Worm (Caenorhabditis elegans): ENCODE results near the gene srg-30.
A peak's percentile ranks its signal among the peaks of the same experiment; 100 is the strongest.

srg-30 gene

ce11 chrV:6722378-6722777 is 4.2 kb upstream of the srg-30 start, which contains the start of gene ZC487.2:
ZC487.2 (minus strand) TSS chrV:6722478.
- TF ChIP-seq hmg-20 (GFP tag; IDR thresholded peaks at IDR 0.05) (no peak), F33H1.4 (GFP tag; IDR thresholded peaks at IDR 0.05) (no peak), T26A5.8 (tag; optimal IDR thresholded peaks at IDR 0.05) (no peak), cebp-1 (GFP tag; IDR thresholded peaks at IDR 0.05) (no peak), cebp-1 (tag; optimal IDR thresholded peaks at IDR 0.05) (no peak), sptf-2 (GFP tag; optimal IDR thresholded peaks at IDR 0.05) (no peak), ceh-58 (GFP tag; IDR thresholded peaks at IDR 0.05) (no peak), unc-62 (GFP tag; optimal IDR thresholded peaks at IDR 0.05) (no peak), madf-10 (tag; optimal IDR thresholded peaks at IDR 0.05) (no peak), attf-3 (GFP tag; conservative IDR thresholded peaks at IDR 0.05) (no peak), zim-3 (tag; optimal IDR thresholded peaks at IDR 0.05) (no peak), D2030.7 (GFP tag; IDR thresholded peaks at IDR 0.05) (no peak), rcor-1 (GFP tag; IDR thresholded peaks at IDR 0.05) (no peak), ztf-25 (GFP tag; IDR thresholded peaks at IDR 0.05) (no peak), attf-5 (GFP tag; optimal IDR thresholded peaks at IDR 0.05) (no peak)

- peak; percentile 88 for TF ChIP-seq attf-3 (GFP tag; conservative IDR thresholded peaks at IDR 0.05)
These were observed 3.3 kb downstream of the srg-30 start for ce11 chrV:6714858-6715257.

ce11 chrV:6711071-6711470 is 7.1 kb downstream of the srg-30 start:
- TF ChIP-seq rpc-1 (optimal IDR thresholded peaks at IDR 0.05) (peak; percentile 23), rpc-1 (tag; optimal IDR thresholded peaks at IDR 0.05) (peak; percentile 60), D2030.7 (GFP tag; IDR thresholded peaks at IDR 0.05) (0 out of 2 replicates have a peak, but pooled peaks have one; percentile 39), tbp1 (GFP tag; optimal IDR thresholded peaks at IDR 0.05) (peak; percentile 83), B0261.1 (tag; optimal IDR thresholded peaks at IDR 0.05) (peak; percentile 60), attf-3 (GFP tag; conservative IDR thresholded peaks at IDR 0.05) (peak; percentile 50; the same call in 1 of the 2 replicates), madf-8 (GFP tag; conservative IDR thresholded peaks at IDR 0.05) (peak; percentile 30; the same call in 1 of the 2 replicates), madf-6 (GFP tag; IDR thresholded peaks at IDR 0.05) (peak; percentile 63; the same call in 1 of the 2 replicates), hmg-1.2 (GFP tag; IDR thresholded peaks at IDR 0.05) (peak; percentile 56; the same call in 1 of the 2 replicates)

- no peak for TF ChIP-seq rcor-1 (GFP tag; IDR thresholded peaks at IDR 0.05)
- TF ChIP-seq nhr-120 (GFP tag; IDR thresholded peaks at IDR 0.05), result no peak
- no peak for TF ChIP-seq egl-44 (GFP tag; IDR thresholded peaks at IDR 0.05)
- no peak for TF ChIP-seq lin-54 (GFP tag; optimal IDR thresholded peaks at IDR 0.05)
- no peak for TF ChIP-seq T26A5.8 (tag; optimal IDR thresholded peaks at IDR 0.05)
- TF ChIP-seq Y56A3A.18 (GFP tag; IDR thresholded peaks at IDR 0.05), result no peak
- no peak for TF ChIP-seq gei-17 (GFP tag; optimal IDR thresholded peaks at IDR 0.05)
- no peak for TF ChIP-seq nfyb-1 (GFP tag; IDR thresholded peaks at IDR 0.05)
- no peak for TF ChIP-seq akir-1 (GFP tag; optimal IDR thresholded peaks at IDR 0.05)
- TF ChIP-seq mel-28 (tag; optimal IDR thresholded peaks at IDR 0.05; ENCODE audit: borderline replicate concordance), result no peak
- no peak for TF ChIP-seq F39B2.1 (GFP tag; IDR thresholded peaks at IDR 0.05)
- TF ChIP-seq efl-1 (GFP tag; optimal IDR thresholded peaks at IDR 0.05), result peak; percentile 26
- TF ChIP-seq F10E7.11 (tag; optimal IDR thresholded peaks at IDR 0.05), result no peak
- TF ChIP-seq somi-1 (GFP tag; optimal IDR thresholded peaks at IDR 0.05), result no peak
- peak; percentile 47 for TF ChIP-seq lsl-1 (GFP tag; optimal IDR thresholded peaks at IDR 0.05)
- TF ChIP-seq mxl-1 (tag; optimal IDR thresholded peaks at IDR 0.05), result no peak
- TF ChIP-seq mcd-1 (GFP tag; IDR thresholded peaks at IDR 0.05), result no peak
- TF ChIP-seq dox-1 (GFP tag; IDR thresholded peaks at IDR 0.05), result no peak
- TF ChIP-seq sptf-2 (GFP tag; optimal IDR thresholded peaks at IDR 0.05), result no peak
- no peak for TF ChIP-seq bed-1 (GFP tag; IDR thresholded peaks at IDR 0.05)
- TF ChIP-seq atf-7 (tag; optimal IDR thresholded peaks at IDR 0.05), result no peak
- TF ChIP-seq madf-8 (GFP tag; conservative IDR thresholded peaks at IDR 0.05), result peak; percentile 59; the same call in 1 of the 2 replicates
- no peak for TF ChIP-seq lir-1 (GFP tag; conservative IDR thresholded peaks at IDR 0.05)
- no peak for TF ChIP-seq ama-1 (optimal IDR thresholded peaks at IDR 0.05)
- TF ChIP-seq ama-1 (GFP tag; optimal IDR thresholded peaks at IDR 0.05), result no peak
- no peak for TF ChIP-seq ztf-3 (GFP tag; optimal IDR thresholded peaks at IDR 0.05)
- TF ChIP-seq madf-6 (GFP tag; IDR thresholded peaks at IDR 0.05), result peak; percentile 75
- TF ChIP-seq zfh-2 (GFP tag; conservative IDR thresholded peaks at IDR 0.05), result no peak
- TF ChIP-seq Y79H2A.3 (GFP tag; conservative IDR thresholded peaks at IDR 0.05), result no peak
These were observed 7.7 kb downstream of the srg-30 start, which contains the start of gene sna-1 for ce11 chrV:6710462-6710861. sna-1 (minus strand) TSS chrV:6710679.
